Worm (Caenorhabditis elegans) whole organism, L4 larva: Measurements from ENCODE around the gene grd-4.
A peak's percentile ranks its signal among the peaks of the same experiment; 100 is the strongest.

Source experiments
- D1046.2 ChIP-seq: fragments of 200-800 bp; sonication (Bioruptor generic); IDR thresholded peaks from 2 replicates; pipeline ENCODE4 v1.3.6; 2022; ENCODE audit warnings: missing genetic modification characterization, missing compliant biosample characterization
- F10B5.3 ChIP-seq: sonication (generic microtip); optimal IDR thresholded peaks from 2 replicates; lab custom pipeline; 2016; ENCODE audit warnings: mild to moderate bottlenecking, missing genetic modification characterization, missing compliant biosample characterization
- F26F4.8 ChIP-seq: fragments of 200-800 bp; sonication (Bioruptor generic); conservative IDR thresholded peaks from 2 replicates; pipeline ENCODE4 v1.3.6; 2022; ENCODE audit warnings: missing genetic modification characterization, missing compliant biosample characterization
- F44E2.7 ChIP-seq: fragments of 200-800 bp; sonication (Bioruptor generic); IDR thresholded peaks from 2 replicates; pipeline ENCODE4 v2.1.2; 2022; ENCODE audit warnings: missing genetic modification characterization, missing compliant biosample characterization
- T20F7.1 ChIP-seq: fragments of 200-800 bp; sonication (Bioruptor generic); optimal IDR thresholded peaks from 2 replicates; lab custom pipeline; 2018; ENCODE audit warnings: mild to moderate bottlenecking, missing genetic modification characterization, missing compliant biosample characterization
- Y48G9A.11 ChIP-seq: fragments of 200-800 bp; sonication (Bioruptor generic); IDR thresholded peaks from 2 replicates; pipeline ENCODE4 v1.3.6; 2022; ENCODE audit warnings: missing genetic modification reagents, missing genetic modification characterization, missing compliant biosample characterization
- Y5F2A.4 ChIP-seq: fragments of 200-800 bp; sonication (Bioruptor generic); optimal IDR thresholded peaks from 2 replicates; lab custom pipeline; 2018; ENCODE audit warnings: mild to moderate bottlenecking, missing genetic modification characterization, missing compliant biosample characterization
- aha-1 ChIP-seq: fragments of 150-350 bp; peaks from one replicate; lab custom pipeline; 2014; ENCODE audit warnings: missing biosample characterization, missing genetic modification characterization
- aly-2 ChIP-seq: sonication (generic microtip); optimal IDR thresholded peaks from 2 replicates; lab custom pipeline; 2018; ENCODE audit warnings: missing biosample characterization, missing genetic modification characterization
- attf-4 ChIP-seq: sonication (generic microtip); optimal IDR thresholded peaks from 3 replicates; lab custom pipeline; 2017; ENCODE audit warnings: missing biosample characterization, missing genetic modification characterization
- ceh-20 ChIP-seq: fragments of 200-800 bp; sonication (Bioruptor generic); IDR thresholded peaks from 2 replicates; pipeline ENCODE4 v1.3.6; 2022; ENCODE audit warnings: missing genetic modification reagents, missing genetic modification characterization, missing compliant biosample characterization
- ceh-28 ChIP-seq: fragments of 150-350 bp; optimal IDR thresholded peaks from 2 replicates; lab custom pipeline; 2014; ENCODE audit warnings: missing biosample characterization, missing genetic modification reagents, missing genetic modification characterization
- ceh-32 ChIP-seq: sonication (generic microtip); optimal IDR thresholded peaks from 2 replicates; lab custom pipeline; 2016; ENCODE audit warnings: mild to moderate bottlenecking, missing genetic modification characterization, missing compliant biosample characterization; ENCODE audit not compliant: poor library complexity
- ceh-44 ChIP-seq: fragments of 200-800 bp; sonication (Bioruptor generic); IDR thresholded peaks from 2 replicates; pipeline ENCODE4 v1.3.6; 2022; ENCODE audit warnings: missing genetic modification reagents, missing genetic modification characterization, missing compliant biosample characterization
- ceh-82 ChIP-seq: sonication (generic microtip); optimal IDR thresholded peaks from 2 replicates; lab custom pipeline; 2017; ENCODE audit warnings: missing biosample characterization, missing genetic modification characterization
- daf-12 ChIP-seq: fragments of 150-350 bp; optimal IDR thresholded peaks from 2 replicates; lab custom pipeline; 2014; ENCODE audit warnings: missing biosample characterization, missing genetic modification reagents, missing genetic modification characterization
- daf-16 ChIP-seq, 3 experiments: sonication (generic microtip); optimal IDR thresholded peaks; 2 replicates each; lab custom pipeline; 2016 to 2017; ENCODE audit warnings: missing genetic modification characterization in 3 of 3, missing genetic modification reagents in 3 of 3, mild to moderate bottlenecking in 2 of 3, missing compliant biosample characterization in 2 of 3, missing biosample characterization in 1 of 3, moderate library complexity in 1 of 3
- dmd-6 ChIP-seq: fragments of 200-800 bp; sonication (Bioruptor generic); IDR thresholded peaks from 2 replicates; pipeline ENCODE4 v1.3.6; 2022; ENCODE audit warnings: missing genetic modification reagents, missing genetic modification characterization, missing compliant biosample characterization
- dmd-8 ChIP-seq: fragments of 200-800 bp; sonication (Bioruptor generic); IDR thresholded peaks from 2 replicates; pipeline ENCODE4 v1.3.6; 2022; ENCODE audit warnings: missing genetic modification characterization, missing compliant biosample characterization
- dpl-1 ChIP-seq: fragments of 150-350 bp; optimal IDR thresholded peaks from 2 replicates; lab custom pipeline; 2014; ENCODE audit warnings: missing biosample characterization, missing genetic modification reagents, missing genetic modification characterization
- egl-27 ChIP-seq: sonication (generic microtip); optimal IDR thresholded peaks from 3 replicates; lab custom pipeline; 2017; ENCODE audit warnings: missing biosample characterization, missing genetic modification reagents, missing genetic modification characterization
- egl-43 ChIP-seq: fragments of 200-800 bp; sonication (Bioruptor generic); IDR thresholded peaks from 2 replicates; pipeline ENCODE4 v1.3.6; 2022; ENCODE audit warnings: missing genetic modification reagents, missing genetic modification characterization, missing compliant biosample characterization
- fkh-10 ChIP-seq: fragments of 150-350 bp; optimal IDR thresholded peaks from 2 replicates; lab custom pipeline; 2014; ENCODE audit warnings: missing biosample characterization, missing genetic modification reagents, missing genetic modification characterization
- fos-1 ChIP-seq: fragments of 150-350 bp; optimal IDR thresholded peaks from 2 replicates; lab custom pipeline; 2014; ENCODE audit warnings: missing biosample characterization, missing genetic modification characterization
- hlh-30 ChIP-seq: sonication (generic microtip); optimal IDR thresholded peaks from 2 replicates; lab custom pipeline; 2017; ENCODE audit warnings: antibody characterized with exemption, mild to moderate bottlenecking, missing genetic modification characterization, missing compliant biosample characterization; ENCODE audit not compliant: insufficient read depth
- lim-7 ChIP-seq: fragments of 200-800 bp; sonication (Bioruptor generic); IDR thresholded peaks from 2 replicates; pipeline ENCODE4 v1.3.6; 2022; ENCODE audit warnings: missing genetic modification characterization, missing compliant biosample characterization
- lin-15B ChIP-seq: fragments of 150-350 bp; sonication (generic microtip); optimal IDR thresholded peaks from 3 replicates; lab custom pipeline; 2014; ENCODE audit warnings: missing biosample characterization, missing genetic modification characterization
- lin-29 ChIP-seq: fragments of 200-800 bp; sonication (Bioruptor generic); IDR thresholded peaks from 2 replicates; pipeline ENCODE4 v1.3.6; 2022; ENCODE audit warnings: missing genetic modification reagents, missing genetic modification characterization, missing compliant biosample characterization
- lin-38 ChIP-seq: fragments of 200-800 bp; sonication (Bioruptor generic); IDR thresholded peaks from 2 replicates; pipeline ENCODE4 v1.3.6; 2022; ENCODE audit warnings: missing genetic modification reagents, missing genetic modification characterization, missing compliant biosample characterization
- lir-3 ChIP-seq: sonication (generic microtip); optimal IDR thresholded peaks from 2 replicates; lab custom pipeline; 2016; ENCODE audit warnings: mild to moderate bottlenecking, missing genetic modification characterization, missing compliant biosample characterization
- mdt-29 ChIP-seq: fragments of 200-800 bp; sonication (Bioruptor generic); IDR thresholded peaks from 2 replicates; pipeline ENCODE4 v1.3.6; 2022; ENCODE audit warnings: missing genetic modification reagents, missing genetic modification characterization, missing compliant biosample characterization
- mxl-2 ChIP-seq: fragments of 200-800 bp; sonication (Bioruptor generic); conservative IDR thresholded peaks from 2 replicates; pipeline ENCODE4 v1.3.6; 2022; ENCODE audit warnings: missing genetic modification reagents, missing genetic modification characterization, missing compliant biosample characterization
- nhr-237 ChIP-seq: sonication (generic microtip); optimal IDR thresholded peaks from 2 replicates; lab custom pipeline; 2017; ENCODE audit warnings: missing biosample characterization, missing genetic modification characterization
- nhr-25 ChIP-seq: sonication (generic microtip); optimal IDR thresholded peaks from 2 replicates; lab custom pipeline; 2017; ENCODE audit warnings: missing genetic modification characterization, mild to moderate bottlenecking, missing compliant biosample characterization, antibody characterized with exemption, moderate library complexity, borderline replicate concordance; ENCODE audit not compliant: insufficient read depth
- nhr-41 ChIP-seq: fragments of 200-800 bp; sonication (Bioruptor generic); IDR thresholded peaks from 2 replicates; pipeline ENCODE4 v1.3.6; 2022; ENCODE audit warnings: missing genetic modification reagents, missing genetic modification characterization, missing compliant biosample characterization
- nhr-42 ChIP-seq: fragments of 200-800 bp; sonication (Bioruptor generic); IDR thresholded peaks from 2 replicates; pipeline ENCODE4 v1.3.6; 2022; ENCODE audit warnings: missing genetic modification characterization, missing compliant biosample characterization
- nhr-76 ChIP-seq: fragments of 150-350 bp; optimal IDR thresholded peaks from 2 replicates; lab custom pipeline; 2014; ENCODE audit warnings: missing biosample characterization, missing genetic modification characterization
- nhr-77 ChIP-seq: fragments of 150-350 bp; optimal IDR thresholded peaks from 2 replicates; lab custom pipeline; 2014; ENCODE audit warnings: missing biosample characterization, missing genetic modification characterization
- pha-4 ChIP-seq, 2 experiments: fragments of 150-350 bp in 1 of 2; fragments of 200-800 bp in 1 of 2; sonication (Bioruptor generic) in 1 of 2; IDR thresholded peaks in 1 of 2; optimal IDR thresholded peaks in 1 of 2; 2 replicates each; pipeline versions ENCODE4 v1.3.6 to Lab custom; 2014 to 2022; ENCODE audit warnings: missing genetic modification characterization in 2 of 2, missing genetic modification reagents in 2 of 2, missing biosample characterization in 1 of 2, missing compliant biosample characterization in 1 of 2
- rbr-2 ChIP-seq: sonication (generic microtip); optimal IDR thresholded peaks from 2 replicates; lab custom pipeline; 2016; ENCODE audit warnings: missing genotype, missing genetic modification characterization, missing compliant biosample characterization
- snpc-1.2 ChIP-seq: fragments of 200-800 bp; sonication (Bioruptor generic); IDR thresholded peaks from 2 replicates; pipeline ENCODE4 v1.3.6; 2022; ENCODE audit warnings: missing genetic modification reagents, missing genetic modification characterization, missing compliant biosample characterization
- snpc-4 ChIP-seq: fragments of 150-350 bp; optimal IDR thresholded peaks from 2 replicates; lab custom pipeline; 2014; ENCODE audit warnings: missing biosample characterization, missing genetic modification characterization
- spr-3 ChIP-seq: fragments of 200-800 bp; sonication (Bioruptor generic); optimal IDR thresholded peaks from 2 replicates; lab custom pipeline; 2018; ENCODE audit warnings: mild to moderate bottlenecking, missing genetic modification characterization, missing compliant biosample characterization
- unc-62 ChIP-seq, 3 experiments: fragments of 150-350 bp in 1 of 3; sonication (generic microtip); optimal IDR thresholded peaks in 2 of 3; peaks in 1 of 3; 1 replicate in 1 of 3; 2 replicates in 2 of 3; lab custom pipeline; 2014 to 2017; ENCODE audit warnings: missing biosample characterization in 3 of 3, missing genetic modification characterization in 3 of 3, missing genetic modification reagents in 3 of 3, missing genotype in 1 of 3
- vab-7 ChIP-seq: fragments of 200-800 bp; sonication (Bioruptor generic); IDR thresholded peaks from 2 replicates; pipeline ENCODE4 v1.3.6; 2022; ENCODE audit warnings: missing genetic modification reagents, missing genetic modification characterization, missing compliant biosample characterization
- zag-1 ChIP-seq: fragments of 150-350 bp; optimal IDR thresholded peaks from 2 replicates; lab custom pipeline; 2014; ENCODE audit warnings: missing biosample characterization, missing genetic modification characterization
- zip-2 ChIP-seq: fragments of 150-350 bp; optimal IDR thresholded peaks from 2 replicates; lab custom pipeline; 2014; ENCODE audit warnings: missing biosample characterization, missing genetic modification characterization
- ztf-7 ChIP-seq: fragments of 150-350 bp; optimal IDR thresholded peaks from 2 replicates; lab custom pipeline; 2014; ENCODE audit warnings: missing biosample characterization, missing genetic modification characterization

grd-4 gene

ce11 chrX:8476308-8476707 is 24.7 kb upstream of the grd-4 start (continued):
- TF ChIP-seq unc-62 (GFP tag; optimal IDR thresholded peaks at IDR 0.05 in 1 of 2; lab: Kevin White, UChicago) (no peak), unc-62 (tag; optimal IDR thresholded peaks at IDR 0.05; lab: Kevin White, UChicago) (no peak), egl-43 (GFP tag; lab: Robert Waterston, UW) (no peak), daf-12 (tag; lab: Kevin White, UChicago) (no peak), lin-38 (no peak), Y5F2A.4 (GFP tag; lab: Kevin White, UChicago) (no peak), D1046.2 (GFP tag; lab: Robert Waterston, UW) (no peak), ceh-32 (no peak), lin-29 (GFP tag; lab: Robert Waterston, UW) (no peak), snpc-4 (tag; lab: Kevin White, UChicago) (no peak), dpl-1 (GFP tag; lab: Kevin White, UChicago) (no peak), ceh-82 (no peak), F44E2.7 (no peak), F26F4.8 (GFP tag; lab: Robert Waterston, UW) (no peak), T20F7.1 (GFP tag; lab: Kevin White, UChicago) (no peak), F10B5.3 (tag; lab: Kevin White, UChicago) (no peak), rbr-2 (no peak), zip-2 (tag; lab: Kevin White, UChicago) (no peak), ceh-28 (tag; lab: Kevin White, UChicago) (no peak), nhr-76 (tag; lab: Kevin White, UChicago) (no peak), dmd-8 (GFP tag; lab: Robert Waterston, UW) (no peak), nhr-41 (no peak), pha-4 (GFP tag; IDR thresholded peaks at IDR 0.05; lab: Robert Waterston, UW) (no peak), pha-4 (tag; optimal IDR thresholded peaks at IDR 0.05; lab: Kevin White, UChicago) (no peak), Y48G9A.11 (GFP tag; lab: Robert Waterston, UW) (no peak), aly-2 (tag; lab: Kevin White, UChicago) (no peak), spr-3 (GFP tag; lab: Kevin White, UChicago) (no peak), mxl-2 (no peak), ztf-7 (tag; lab: Kevin White, UChicago) (no peak), egl-27 (tag; lab: Kevin White, UChicago) (no peak), lim-7 (GFP tag; lab: Robert Waterston, UW) (no peak), nhr-42 (GFP tag; lab: Robert Waterston, UW) (no peak), daf-16 (GFP tag; optimal IDR thresholded peaks at IDR 0.05; lab: Kevin White, UChicago) (no peak), daf-16 (tag; optimal IDR thresholded peaks at IDR 0.05; lab: Kevin White, UChicago) (no peak), dmd-6 (GFP tag; lab: Robert Waterston, UW) (0 out of 2 replicates have a peak, but pooled peaks have one; percentile 6), ceh-20 (GFP tag; lab: Robert Waterston, UW) (no peak)

ce11 chrX:8477048-8477806 is 23.8 kb upstream of the grd-4 start:
- TF ChIP-seq aha-1: peak; percentile 98
- no peak for TF ChIP-seq Y5F2A.4 (GFP tag; lab: Kevin White, UChicago)
- no peak for TF ChIP-seq nhr-76 (tag; lab: Kevin White, UChicago)
- TF ChIP-seq fos-1 (tag; lab: Kevin White, UChicago): no peak
- no peak for TF ChIP-seq snpc-4 (tag; lab: Kevin White, UChicago)
- TF ChIP-seq F10B5.3 (tag; lab: Kevin White, UChicago): no peak
- no peak for TF ChIP-seq ceh-44 (GFP tag; lab: Robert Waterston, UW)
- TF ChIP-seq vab-7 (GFP tag; lab: Robert Waterston, UW): no peak
- peak; percentile 16 for TF ChIP-seq zag-1 (tag; lab: Kevin White, UChicago)
- no peak for TF ChIP-seq fkh-10 (GFP tag; lab: Kevin White, UChicago)
- no peak for TF ChIP-seq mxl-2
- peak; percentile 86 for TF ChIP-seq nhr-25 (tag; lab: Kevin White, UChicago)
- peak; percentile 24 for TF ChIP-seq nhr-77 (tag; lab: Kevin White, UChicago)
- TF ChIP-seq hlh-30: peak; percentile 83
- 0 out of 2 replicates have a peak, but pooled peaks have one; percentile 38 for TF ChIP-seq mdt-29 (GFP tag; lab: Robert Waterston, UW)
- TF ChIP-seq dmd-8 (GFP tag; lab: Robert Waterston, UW): no peak
- no peak for TF ChIP-seq nhr-237 (tag; lab: Kevin White, UChicago)
- TF ChIP-seq lir-3 (tag; lab: Kevin White, UChicago): no peak
- TF ChIP-seq lin-15B (tag; lab: Kevin White, UChicago): no peak
- TF ChIP-seq egl-43 (GFP tag; lab: Robert Waterston, UW): no peak
- TF ChIP-seq attf-4 (tag; lab: Kevin White, UChicago): no peak
- TF ChIP-seq snpc-1.2 (GFP tag; lab: Robert Waterston, UW): no peak
